Fruit fly (Drosophila melanogaster) whole organism, embryonic: Measurements from ENCODE around the gene piwi.

Experiments used
- Blimp-1 ChIP-seq: fragments of 200-800 bp; sonication (Bioruptor generic); optimal IDR thresholded peaks from 3 replicates; lab custom pipeline; 2018; ENCODE audit warnings: missing biosample characterization, missing genetic modification characterization, mild to moderate bottlenecking, moderate library complexity, missing genetic modification reagents
- Bteb2 ChIP-seq: fragments of 200-800 bp; sonication (Bioruptor generic); optimal IDR thresholded peaks from 2 replicates; lab custom pipeline; 2016; ENCODE audit warnings: missing biosample characterization, missing genetic modification characterization
- CG10209 ChIP-seq: fragments of 200-800 bp; sonication (Bioruptor generic); optimal IDR thresholded peaks from 3 replicates; lab custom pipeline; 2017; ENCODE audit warnings: missing biosample characterization, mild to moderate bottlenecking, missing genetic modification characterization, missing genetic modification reagents
- CG10366 ChIP-seq: fragments of 200-800 bp; sonication (Bioruptor generic); IDR thresholded peaks from 2 replicates; pipeline ENCODE4 v1.3.6; 2022; ENCODE audit warnings: missing biosample characterization, missing genetic modification characterization
- CG10462 ChIP-seq: fragments of 200-800 bp; sonication (Bioruptor generic); optimal IDR thresholded peaks from 2 replicates; lab custom pipeline; 2016; ENCODE audit warnings: missing biosample characterization, missing genetic modification characterization
- CG11560 ChIP-seq: fragments of 200-800 bp; sonication (Bioruptor generic); IDR thresholded peaks from 3 replicates; pipeline ENCODE4 v1.3.6; 2022; ENCODE audit warnings: missing biosample characterization, missing genetic modification characterization
- CG12104 ChIP-seq: fragments of 200-800 bp; sonication (Bioruptor generic); optimal IDR thresholded peaks from 3 replicates; lab custom pipeline; 2016; ENCODE audit warnings: missing biosample characterization, missing genetic modification characterization
- CG12299 ChIP-seq: fragments of 200-800 bp; sonication (Bioruptor generic); optimal IDR thresholded peaks from 2 replicates; lab custom pipeline; 2018; ENCODE audit warnings: missing biosample characterization, mild to moderate bottlenecking, missing genetic modification characterization
- CG1233 ChIP-seq: fragments of 200-800 bp; sonication (Bioruptor generic); optimal IDR thresholded peaks from 4 replicates; lab custom pipeline; 2018; ENCODE audit warnings: missing biosample characterization, mild to moderate bottlenecking, missing genetic modification characterization
- CG12942 ChIP-seq: fragments of 200-800 bp; sonication (Bioruptor generic); optimal IDR thresholded peaks from 3 replicates; lab custom pipeline; 2016; ENCODE audit warnings: missing biosample characterization, missing genetic modification characterization
- CG14710 ChIP-seq: fragments of 200-800 bp; sonication (Bioruptor generic); optimal IDR thresholded peaks from 3 replicates; lab custom pipeline; 2019; ENCODE audit warnings: missing biosample characterization, mild to moderate bottlenecking, missing genetic modification characterization, moderate library complexity
- CG15073 ChIP-seq: fragments of 200-800 bp; sonication (Bioruptor generic); optimal IDR thresholded peaks from 2 replicates; lab custom pipeline; 2016; ENCODE audit warnings: missing biosample characterization, missing genetic modification characterization
- CG17385 ChIP-seq: fragments of 200-800 bp; sonication (Bioruptor generic); optimal IDR thresholded peaks from 3 replicates; lab custom pipeline; 2018; ENCODE audit warnings: missing biosample characterization, mild to moderate bottlenecking, missing genetic modification characterization
- CG2116 ChIP-seq: fragments of 200-800 bp; sonication (Bioruptor generic); optimal IDR thresholded peaks from 3 replicates; lab custom pipeline; 2018; ENCODE audit warnings: missing biosample characterization, mild to moderate bottlenecking, missing genetic modification characterization
- CG2712 ChIP-seq: fragments of 200-800 bp; optimal IDR thresholded peaks from 3 replicates; lab custom pipeline; 2019; ENCODE audit warnings: missing biosample characterization, mild to moderate bottlenecking, missing genetic modification characterization, moderate library complexity
- CG31441 ChIP-seq: fragments of 200-800 bp; sonication (Bioruptor generic); IDR thresholded peaks from 2 replicates; pipeline ENCODE4 v1.3.6; 2022; ENCODE audit warnings: missing biosample characterization, missing genetic modification characterization
- CG32532 ChIP-seq: fragments of 200-800 bp; sonication (Bioruptor generic); IDR thresholded peaks from 2 replicates; pipeline ENCODE4 v1.3.6; 2022; ENCODE audit warnings: missing biosample characterization, missing genetic modification characterization
- CG3995 ChIP-seq: fragments of 200-800 bp; sonication (Bioruptor generic); optimal IDR thresholded peaks from 3 replicates; lab custom pipeline; 2016; ENCODE audit warnings: missing biosample characterization, missing genetic modification characterization
- CG4424 ChIP-seq: fragments of 200-800 bp; sonication (Bioruptor generic); optimal IDR thresholded peaks from 3 replicates; lab custom pipeline; 2016; ENCODE audit warnings: missing biosample characterization, missing genetic modification characterization
- CG5180 ChIP-seq: fragments of 200-800 bp; sonication (Bioruptor generic); optimal IDR thresholded peaks from 3 replicates; lab custom pipeline; 2017; ENCODE audit warnings: missing biosample characterization, missing genetic modification characterization, mild to moderate bottlenecking, moderate library complexity, missing genetic modification reagents
- CG7786 ChIP-seq: fragments of 200-800 bp; sonication (Bioruptor generic); optimal IDR thresholded peaks from 2 replicates; lab custom pipeline; 2016; ENCODE audit warnings: missing biosample characterization, missing genetic modification characterization
- CG7928 ChIP-seq: fragments of 200-800 bp; sonication (Bioruptor generic); optimal IDR thresholded peaks from 2 replicates; lab custom pipeline; 2017; ENCODE audit warnings: missing biosample characterization, mild to moderate bottlenecking, missing genetic modification characterization
- CG8924 ChIP-seq: fragments of 200-800 bp; optimal IDR thresholded peaks from 3 replicates; lab custom pipeline; 2019; ENCODE audit warnings: missing biosample characterization, mild to moderate bottlenecking, missing genetic modification characterization, moderate library complexity
- CG9437 ChIP-seq: fragments of 200-800 bp; sonication (Bioruptor generic); optimal IDR thresholded peaks from 2 replicates; lab custom pipeline; 2018; ENCODE audit warnings: missing biosample characterization, mild to moderate bottlenecking, missing genetic modification characterization
- D ChIP-seq, 2 experiments: fragments of 200-800 bp in 1 of 2; fragments of >200 bp in 1 of 2; sonication (Bioruptor generic) in 1 of 2; optimal IDR thresholded peaks; 2 replicates in 1 of 2; 3 replicates in 1 of 2; lab custom pipeline; 2017; ENCODE audit warnings: mild to moderate bottlenecking in 1 of 2, missing biosample characterization in 1 of 2, missing genetic modification characterization in 1 of 2, missing genetic modification reagents in 1 of 2
- Dbx ChIP-seq: fragments of 200-800 bp; sonication (Bioruptor generic); IDR thresholded peaks from 3 replicates; pipeline ENCODE4 v1.3.6; 2022; ENCODE audit warnings: missing biosample characterization, missing genetic modification characterization
- Hr3 ChIP-seq: fragments of 200-800 bp; sonication (Bioruptor generic); optimal IDR thresholded peaks from 3 replicates; lab custom pipeline; 2016; ENCODE audit warnings: missing biosample characterization, missing genetic modification characterization
- Max ChIP-seq: fragments of 200-800 bp; sonication (Bioruptor generic); optimal IDR thresholded peaks from 2 replicates; lab custom pipeline; 2016; ENCODE audit warnings: missing biosample characterization, mild to moderate bottlenecking, missing genetic modification characterization
- Mrtf ChIP-seq: fragments of 200-800 bp; sonication (Bioruptor generic); IDR thresholded peaks from 3 replicates; pipeline ENCODE4 v1.3.6; 2022; ENCODE audit warnings: missing biosample characterization, missing genetic modification characterization
- Six4 ChIP-seq: fragments of 200-800 bp; sonication (Bioruptor generic); optimal IDR thresholded peaks from 2 replicates; lab custom pipeline; 2016; ENCODE audit warnings: missing biosample characterization, missing genetic modification characterization
- Ssrp ChIP-seq: fragments of 200-800 bp; sonication (Bioruptor generic); optimal IDR thresholded peaks from 2 replicates; lab custom pipeline; 2018; ENCODE audit warnings: missing biosample characterization, mild to moderate bottlenecking, missing genetic modification characterization, moderate library complexity
- ab ChIP-seq: fragments of 200-800 bp; sonication (Bioruptor generic); optimal IDR thresholded peaks from 2 replicates; lab custom pipeline; 2016; ENCODE audit warnings: missing biosample characterization, missing genetic modification characterization
- al ChIP-seq: fragments of 200-800 bp; sonication (Bioruptor generic); IDR thresholded peaks from 2 replicates; pipeline ENCODE4 v1.3.6; 2022; ENCODE audit warnings: missing biosample characterization, missing genetic modification characterization
- cato ChIP-seq: fragments of 200-800 bp; sonication (Bioruptor generic); optimal IDR thresholded peaks from 2 replicates; lab custom pipeline; 2016; ENCODE audit warnings: missing biosample characterization, missing genetic modification characterization, borderline replicate concordance
- dmrt11E ChIP-seq: fragments of 200-800 bp; sonication (Bioruptor generic); optimal IDR thresholded peaks from 3 replicates; lab custom pipeline; 2018; ENCODE audit warnings: missing biosample characterization, mild to moderate bottlenecking, missing genetic modification characterization, moderate library complexity
- dysf ChIP-seq: fragments of 200-800 bp; sonication (Bioruptor generic); IDR thresholded peaks from 3 replicates; pipeline ENCODE4 v1.3.6; 2022; ENCODE audit warnings: missing biosample characterization, missing genetic modification characterization
- fd102C ChIP-seq: fragments of 200-800 bp; sonication (Bioruptor generic); optimal IDR thresholded peaks from 2 replicates; lab custom pipeline; 2018; ENCODE audit warnings: missing biosample characterization, mild to moderate bottlenecking, missing genetic modification characterization, moderate library complexity
- fd96Cb ChIP-seq: fragments of 200-800 bp; sonication (Bioruptor generic); optimal IDR thresholded peaks from 2 replicates; lab custom pipeline; 2018; ENCODE audit warnings: missing biosample characterization, mild to moderate bottlenecking, missing genetic modification characterization, moderate library complexity
- hbn ChIP-seq: fragments of 200-800 bp; sonication (Bioruptor generic); IDR thresholded peaks from 2 replicates; pipeline ENCODE4 v1.3.6; 2022; ENCODE audit warnings: missing biosample characterization, missing genetic modification characterization; ENCODE audit not compliant: partially characterized antibody
- ken ChIP-seq: fragments of 200-800 bp; sonication (Bioruptor generic); IDR thresholded peaks from 3 replicates; pipeline ENCODE4 v1.3.6; 2022; ENCODE audit warnings: missing biosample characterization, missing genetic modification characterization
- org-1 ChIP-seq: fragments of 200-800 bp; sonication (Bioruptor generic); optimal IDR thresholded peaks from 2 replicates; lab custom pipeline; 2017; ENCODE audit warnings: missing biosample characterization, missing genetic modification characterization
- pb ChIP-seq: fragments of 200-800 bp; sonication (Bioruptor generic); optimal IDR thresholded peaks from 3 replicates; lab custom pipeline; 2016; ENCODE audit warnings: missing biosample characterization, missing genetic modification characterization
- pho ChIP-seq: fragments of 200-800 bp; sonication (Bioruptor generic); optimal IDR thresholded peaks from 2 replicates; lab custom pipeline; 2016; ENCODE audit warnings: missing biosample characterization, missing genetic modification characterization
- pros ChIP-seq: fragments of 200-800 bp; sonication (Bioruptor generic); optimal IDR thresholded peaks from 3 replicates; lab custom pipeline; 2019; ENCODE audit warnings: missing biosample characterization, mild to moderate bottlenecking, missing genetic modification characterization, moderate library complexity
- stwl ChIP-seq: fragments of 200-800 bp; sonication (Bioruptor generic); optimal IDR thresholded peaks from 3 replicates; lab custom pipeline; 2018; ENCODE audit warnings: missing biosample characterization, mild to moderate bottlenecking, missing genetic modification characterization, moderate library complexity
- tin ChIP-seq: fragments of 200-800 bp; sonication (Bioruptor generic); optimal IDR thresholded peaks from 3 replicates; lab custom pipeline; 2016; ENCODE audit warnings: missing biosample characterization, missing genetic modification characterization
- tll ChIP-seq, 2 experiments: fragments of 200-800 bp in 1 of 2; fragments of >200 bp in 1 of 2; sonication (Bioruptor generic) in 1 of 2; optimal IDR thresholded peaks; 2 replicates each; lab custom pipeline; 2017 to 2019; ENCODE audit warnings: missing biosample characterization in 2 of 2, missing genetic modification characterization in 2 of 2, mild to moderate bottlenecking in 1 of 2, moderate library complexity in 1 of 2
- trem ChIP-seq: fragments of 200-800 bp; optimal IDR thresholded peaks from 3 replicates; lab custom pipeline; 2019; ENCODE audit warnings: missing biosample characterization, mild to moderate bottlenecking, missing genetic modification characterization, moderate library complexity
- zfh2 ChIP-seq: fragments of 200-800 bp; sonication (Bioruptor generic); optimal IDR thresholded peaks from 2 replicates; lab custom pipeline; 2016; ENCODE audit warnings: missing biosample characterization, missing genetic modification characterization

The piwi gene

DNA sequence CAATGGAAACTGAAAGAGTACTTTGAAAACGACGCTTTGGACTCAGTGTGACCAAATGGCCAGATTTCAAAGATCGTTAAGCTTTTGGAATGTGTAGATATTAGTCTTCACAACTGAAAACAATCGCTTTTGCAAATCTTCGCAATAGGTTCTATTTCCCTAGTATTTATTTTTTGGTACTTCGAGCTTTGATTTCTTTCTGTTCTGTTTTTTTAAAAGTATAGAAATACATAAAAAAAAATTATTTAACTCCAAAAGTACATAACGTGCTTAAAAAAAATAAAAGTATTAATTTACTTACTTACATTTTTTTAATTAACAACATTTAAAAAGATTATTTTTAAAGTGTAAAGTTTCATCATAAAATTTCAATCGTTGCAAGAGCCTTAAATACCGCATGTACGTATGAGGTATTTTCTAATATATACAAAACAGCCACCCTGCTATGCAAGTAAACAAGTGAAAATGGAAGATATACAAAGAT is at the start of gene piwi, which contains the start of gene CG12253 (continued):
- TF ChIP-seq hbn (no peak), Max (GFP tag; lab: Kevin White, UChicago) (peak; percentile 38), CG12942 (GFP tag; lab: Kevin White, UChicago) (peak; percentile 70), pho (GFP tag; lab: Kevin White, UChicago) (peak; percentile 64), CG7786 (GFP tag; lab: Kevin White, UChicago) (no peak), CG12104 (GFP tag; lab: Kevin White, UChicago) (peak; percentile 19), CG10366 (GFP tag; lab: Robert Waterston, UW) (peak; percentile 72; the same call in 1 of the 2 replicates), ab (GFP tag; lab: Kevin White, UChicago) (no peak), CG5180 (GFP tag; lab: Kevin White, UChicago) (no peak), Six4 (peak; percentile 37), stwl (tag; lab: Kevin White, UChicago) (peak; percentile 51), CG31441 (no peak), CG1233 (GFP tag; lab: Kevin White, UChicago) (peak; percentile 41), Dbx (peak; percentile 69; the same call in 2 of the 3 replicates), Mrtf (GFP tag; lab: Robert Waterston, UW) (no peak; the same call in 2 of the 3 replicates), CG10209 (GFP tag; lab: Kevin White, UChicago) (no peak), org-1 (GFP tag; lab: Kevin White, UChicago) (peak; percentile 57), CG11560 (tag; lab: Robert Waterston, UW) (0 out of 3 replicates have a peak, but pooled peaks have one; percentile 51), CG32532 (GFP tag; lab: Robert Waterston, UW) (peak; percentile 54), D (optimal IDR thresholded peaks at IDR 0.05; lab: Kevin White, UChicago) (no peak), D (GFP tag; optimal IDR thresholded peaks at IDR 0.05; lab: Kevin White, UChicago) (peak; percentile 28), CG4424 (GFP tag; lab: Kevin White, UChicago) (peak; percentile 42), trem (tag; lab: Kevin White, UChicago) (peak; percentile 44), dysf (GFP tag; lab: Robert Waterston, UW) (peak; percentile 89), ken (GFP tag; lab: Robert Waterston, UW) (no peak; the same call in 1 of the 3 replicates), dmrt11E (tag; lab: Kevin White, UChicago) (peak; percentile 90), CG10462 (GFP tag; lab: Kevin White, UChicago) (peak; percentile 8), CG12299 (peak; percentile 69), Blimp-1 (no peak), CG3995 (GFP tag; lab: Kevin White, UChicago) (no peak), pros (GFP tag; lab: Kevin White, UChicago) (no peak), al (GFP tag; lab: Robert Waterston, UW) (peak; percentile 65; the same call in 1 of the 2 replicates), CG9437 (GFP tag; lab: Kevin White, UChicago) (peak; percentile 72), pb (GFP tag; lab: Kevin White, UChicago) (no peak), CG2116 (GFP tag; lab: Kevin White, UChicago) (peak; percentile 57), Bteb2 (GFP tag; lab: Kevin White, UChicago) (peak; percentile 32), Hr3 (peak; percentile 84), fd102C (GFP tag; lab: Kevin White, UChicago) (no peak), CG17385 (GFP tag; lab: Kevin White, UChicago) (peak; percentile 76), CG8924 (tag; lab: Kevin White, UChicago) (peak; percentile 89), fd96Cb (tag; lab: Kevin White, UChicago) (peak; percentile 70), CG2712 (tag; lab: Kevin White, UChicago) (peak; percentile 76), Ssrp (tag; lab: Kevin White, UChicago) (peak; percentile 94), cato (GFP tag; lab: Kevin White, UChicago) (peak; percentile 61), CG14710 (tag; lab: Kevin White, UChicago) (peak; percentile 59), CG15073 (peak; percentile 26), tin (GFP tag; lab: Kevin White, UChicago) (peak; percentile 37), zfh2 (peak; percentile 28), CG7928 (GFP tag; lab: Kevin White, UChicago) (peak; percentile 1), tll (GFP tag; optimal IDR thresholded peaks at IDR 0.05; lab: Kevin White, UChicago) (no peak)
